Fruit fly (Drosophila melanogaster): ENCODE measurements around the gene GILT2.

DNA sequence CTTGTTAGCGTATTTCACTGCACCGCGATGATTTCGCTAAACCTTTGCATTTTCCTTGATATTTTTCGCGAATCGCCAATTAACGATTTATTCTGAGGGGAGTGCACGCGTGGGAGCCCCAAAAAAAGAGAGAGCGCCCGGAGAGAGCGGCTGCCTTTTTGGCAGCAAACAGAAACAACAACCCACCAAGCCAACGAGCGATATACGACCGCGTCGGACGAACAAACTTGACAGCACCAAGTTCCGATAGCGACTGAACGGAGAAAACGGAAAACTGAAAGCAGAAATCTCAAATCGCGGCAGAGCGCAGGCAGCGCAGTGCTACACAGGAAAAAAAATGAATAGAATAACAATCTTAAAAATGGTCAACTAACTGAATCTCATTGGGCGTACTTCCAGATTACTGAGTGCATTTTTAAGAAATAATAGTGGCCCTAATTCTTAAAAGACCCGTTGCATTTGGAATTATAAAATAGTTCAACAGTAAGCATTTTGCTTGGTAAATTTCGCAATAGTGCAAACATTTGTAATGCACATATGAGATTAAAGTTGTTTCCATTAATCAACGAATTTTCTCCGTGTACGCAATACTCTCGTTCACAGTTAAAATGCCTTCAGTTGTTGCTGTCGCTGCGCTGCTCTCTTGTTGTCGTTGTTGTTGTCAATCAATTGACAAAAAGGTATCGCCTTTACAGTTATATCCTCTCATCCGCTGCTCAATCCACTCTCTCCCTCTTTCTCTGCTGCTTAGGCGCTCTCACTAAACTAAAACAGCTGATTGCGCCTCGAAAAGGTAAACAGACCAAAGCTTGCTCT, 9.1 kb upstream of the GILT2 start, which contains the start of gene CG31145:
- TF ChIP-seq CTCF (optimal IDR thresholded peaks at IDR 0.05), result no peak
- TF ChIP-seq CG8478 (optimal IDR thresholded peaks at IDR 0.05), result no peak

Measured in S2 (cell line).